Fruit fly (Drosophila melanogaster): Measurements from ENCODE around the gene eyg.

Gene eyg

dm6 chr3L:12503865-12504650 lies 36.2 kb upstream of the eyg start, which contains the start of the genes CG10646 and vih (continued):
- no peak for TF ChIP-seq CG2199 (GFP tag; IDR thresholded peaks at IDR 0.05)
- TF ChIP-seq ranshi (GFP tag; IDR thresholded peaks at IDR 0.05): 0 out of 2 replicates have a peak, but pooled peaks have one; percentile 3
- peak; percentile 88 for TF ChIP-seq YL-1 (GFP tag; optimal IDR thresholded peaks at IDR 0.05)
- no peak for TF ChIP-seq trh (GFP tag; optimal IDR thresholded peaks at IDR 0.05)
- no peak for TF ChIP-seq CG9817 (tag; optimal IDR thresholded peaks at IDR 0.05)
- 0 out of 2 replicates have a peak, but pooled peaks have one; percentile 46 for TF ChIP-seq CG9932 (GFP tag; IDR thresholded peaks at IDR 0.05)
- 0 out of 3 replicates have a peak, but pooled peaks have one; percentile 6 for TF ChIP-seq ci (GFP tag; IDR thresholded peaks at IDR 0.05)
- TF ChIP-seq Jarid2 (GFP tag; optimal IDR thresholded peaks at IDR 0.05): no peak
- peak; percentile 28 for TF ChIP-seq HmgZ (tag; optimal IDR thresholded peaks at IDR 0.05)
- TF ChIP-seq wdn (GFP tag; IDR thresholded peaks at IDR 0.05): no peak
- peak; percentile 40 for TF ChIP-seq CG7556 (GFP tag; optimal IDR thresholded peaks at IDR 0.05)
- peak; percentile 44 for TF ChIP-seq Ssrp (tag; optimal IDR thresholded peaks at IDR 0.05)
- peak; percentile 7; the same call in 1 of the 2 replicates for TF ChIP-seq sob (GFP tag; IDR thresholded peaks at IDR 0.05)
- TF ChIP-seq CG11696 (GFP tag; IDR thresholded peaks at IDR 0.05): no peak
- no peak for TF ChIP-seq tio (GFP tag; optimal IDR thresholded peaks at IDR 0.05)
- peak; percentile 47 for TF ChIP-seq caup (GFP tag; optimal IDR thresholded peaks at IDR 0.05; ENCODE audit: severe bottlenecking)
- no peak for TF ChIP-seq Hmx (GFP tag; optimal IDR thresholded peaks at IDR 0.05)
- 0 out of 3 replicates have a peak, but pooled peaks have one; percentile 37 for TF ChIP-seq Dbx (GFP tag; IDR thresholded peaks at IDR 0.05)
- TF ChIP-seq gce (GFP tag; IDR thresholded peaks at IDR 0.05): no peak
- TF ChIP-seq MTF-1 (GFP tag; optimal IDR thresholded peaks at IDR 0.05; ENCODE audit: borderline replicate concordance): no peak
- no peak for TF ChIP-seq CG13123 (GFP tag; optimal IDR thresholded peaks at IDR 0.05)
- no peak for TF ChIP-seq Dfd (GFP tag; optimal IDR thresholded peaks at IDR 0.05)
- TF ChIP-seq CG12942 (GFP tag; optimal IDR thresholded peaks at IDR 0.05): peak; percentile 7
- TF ChIP-seq Dip2 (GFP tag; IDR thresholded peaks at IDR 0.05): no peak
- peak; percentile 45 for TF ChIP-seq mam (GFP tag; optimal IDR thresholded peaks at IDR 0.05)
- no peak for TF ChIP-seq CG6791 (GFP tag; IDR thresholded peaks at IDR 0.05; ENCODE audit: partially characterized antibody)
- TF ChIP-seq CG13775 (GFP tag; optimal IDR thresholded peaks at IDR 0.05): peak; percentile 64
- TF ChIP-seq sisA (GFP tag; IDR thresholded peaks at IDR 0.05): no peak
- TF ChIP-seq MBD-R2 (GFP tag; IDR thresholded peaks at IDR 0.05): peak; percentile 50
- no peak for TF ChIP-seq chm (GFP tag; IDR thresholded peaks at IDR 0.05)
- no peak for TF ChIP-seq da (GFP tag; optimal IDR thresholded peaks at IDR 0.05)
- TF ChIP-seq CG8944 (GFP tag; optimal IDR thresholded peaks at IDR 0.05): no peak
- TF ChIP-seq Bdp1 (GFP tag; optimal IDR thresholded peaks at IDR 0.05): no peak
- no peak for TF ChIP-seq Abd-B (GFP tag; optimal IDR thresholded peaks at IDR 0.05)
- peak; percentile 73 for TF ChIP-seq pzg (GFP tag; optimal IDR thresholded peaks at IDR 0.05)
- TF ChIP-seq CG15601 (tag; optimal IDR thresholded peaks at IDR 0.05): peak; percentile 21
- TF ChIP-seq schlank (tag; optimal IDR thresholded peaks at IDR 0.05): no peak
- TF ChIP-seq CG2712 (tag; optimal IDR thresholded peaks at IDR 0.05): peak; percentile 73
- no peak for TF ChIP-seq Taf1 (GFP tag; IDR thresholded peaks at IDR 0.05)
- no peak for TF ChIP-seq CG9876 (GFP tag; optimal IDR thresholded peaks at IDR 0.05)
- TF ChIP-seq CG16815 (GFP tag; optimal IDR thresholded peaks at IDR 0.05): no peak
- no peak for TF ChIP-seq CG6175 (GFP tag; IDR thresholded peaks at IDR 0.05)
- no peak for TF ChIP-seq mirr (GFP tag; optimal IDR thresholded peaks at IDR 0.05)
- no peak for TF ChIP-seq CG14014 (GFP tag; IDR thresholded peaks at IDR 0.05)
- TF ChIP-seq eve (GFP tag; optimal IDR thresholded peaks at IDR 0.05): no peak
- TF ChIP-seq nerfin-1 (tag; optimal IDR thresholded peaks at IDR 0.05): peak; percentile 21
- TF ChIP-seq Adf1 (GFP tag; IDR thresholded peaks at IDR 0.05): no peak
- no peak for TF ChIP-seq bbx (GFP tag; IDR thresholded peaks at IDR 0.05; ENCODE audit: partially characterized antibody)
- no peak for TF ChIP-seq Ravus (GFP tag; IDR thresholded peaks at IDR 0.05)
- TF ChIP-seq CG31224 (GFP tag; IDR thresholded peaks at IDR 0.05): no peak
